Worm (Caenorhabditis elegans) whole organism, late embryonic: Measurements from ENCODE around the gene gst-4.

Experiments
- C38D4.7 ChIP-seq: fragments of 200-800 bp; sonication (Bioruptor generic); optimal IDR thresholded peaks from 2 replicates; lab custom pipeline; 2018; ENCODE audit warnings: mild to moderate bottlenecking, missing genetic modification characterization, moderate library complexity, missing compliant biosample characterization
- F13H6.1 ChIP-seq: sonication (generic microtip); optimal IDR thresholded peaks from 2 replicates; lab custom pipeline; 2016; ENCODE audit warnings: missing genetic modification characterization, missing compliant biosample characterization
- K02D7.2 ChIP-seq: sonication (generic microtip); optimal IDR thresholded peaks from 2 replicates; lab custom pipeline; 2017; ENCODE audit warnings: mild to moderate bottlenecking, missing genetic modification characterization, missing compliant biosample characterization
- T23F11.4 ChIP-seq: fragments of 200-800 bp; sonication (Bioruptor generic); optimal IDR thresholded peaks from 2 replicates; lab custom pipeline; 2018; ENCODE audit warnings: mild to moderate bottlenecking, missing genetic modification characterization, missing compliant biosample characterization
- Y22D7AL.16 ChIP-seq: sonication (generic microtip); optimal IDR thresholded peaks from 2 replicates; lab custom pipeline; 2016; ENCODE audit warnings: missing genetic modification characterization, missing compliant biosample characterization
- ceh-18 ChIP-seq: sonication (generic microtip); optimal IDR thresholded peaks from 2 replicates; lab custom pipeline; 2016; ENCODE audit warnings: missing genetic modification characterization, missing compliant biosample characterization
- ceh-2 ChIP-seq: sonication (generic microtip); optimal IDR thresholded peaks from 2 replicates; lab custom pipeline; 2016; ENCODE audit warnings: missing genotype, missing genetic modification characterization, missing compliant biosample characterization
- ceh-22 ChIP-seq: sonication (generic microtip); optimal IDR thresholded peaks from 2 replicates; lab custom pipeline; 2017; ENCODE audit warnings: missing biosample characterization, missing genetic modification characterization
- ceh-6 ChIP-seq: fragments of 200-800 bp; sonication (Bioruptor generic); optimal IDR thresholded peaks from 2 replicates; lab custom pipeline; 2018; ENCODE audit warnings: mild to moderate bottlenecking, missing genetic modification characterization, missing compliant biosample characterization
- dve-1 ChIP-seq: sonication (generic microtip); optimal IDR thresholded peaks from 2 replicates; lab custom pipeline; 2017; ENCODE audit warnings: antibody characterized with exemption, mild to moderate bottlenecking, missing genetic modification characterization, missing compliant biosample characterization
- elt-2 ChIP-seq: sonication (generic microtip); optimal IDR thresholded peaks from 2 replicates; lab custom pipeline; 2016; ENCODE audit warnings: missing genetic modification reagents, missing genetic modification characterization, missing compliant biosample characterization
- elt-4 ChIP-seq: sonication (generic microtip); optimal IDR thresholded peaks from 2 replicates; lab custom pipeline; 2016; ENCODE audit warnings: missing genetic modification characterization, missing compliant biosample characterization
- ets-4 ChIP-seq: sonication (generic microtip); optimal IDR thresholded peaks from 2 replicates; lab custom pipeline; 2016; ENCODE audit warnings: missing genetic modification characterization, missing compliant biosample characterization
- eyg-1 ChIP-seq: sonication (generic microtip); optimal IDR thresholded peaks from 2 replicates; lab custom pipeline; 2016; ENCODE audit warnings: missing genotype, missing genetic modification characterization, missing compliant biosample characterization
- fax-1 ChIP-seq: sonication (generic microtip); optimal IDR thresholded peaks from 2 replicates; lab custom pipeline; 2016; ENCODE audit warnings: missing genotype, missing genetic modification characterization, missing compliant biosample characterization
- fkh-10 ChIP-seq: fragments of 150-350 bp; optimal IDR thresholded peaks from 2 replicates; lab custom pipeline; 2014; ENCODE audit warnings: missing biosample characterization, missing genetic modification reagents, missing genetic modification characterization
- fkh-6 ChIP-seq: sonication (generic microtip); optimal IDR thresholded peaks from 2 replicates; lab custom pipeline; 2016; ENCODE audit warnings: missing genetic modification characterization, missing compliant biosample characterization
- gmeb-2 ChIP-seq: sonication (generic microtip); optimal IDR thresholded peaks from 2 replicates; lab custom pipeline; 2016; ENCODE audit warnings: missing genetic modification characterization, inconsistent platforms, missing compliant biosample characterization
- hlh-13 ChIP-seq: fragments of 200-800 bp; sonication (Bioruptor generic); optimal IDR thresholded peaks from 2 replicates; lab custom pipeline; 2018; ENCODE audit warnings: mild to moderate bottlenecking, missing genetic modification characterization, missing compliant biosample characterization
- hlh-8 ChIP-seq: sonication (generic microtip); optimal IDR thresholded peaks from 2 replicates; lab custom pipeline; 2016; ENCODE audit warnings: missing genotype, missing genetic modification characterization, missing compliant biosample characterization
- lim-6 ChIP-seq: sonication (generic microtip); optimal IDR thresholded peaks from 2 replicates; lab custom pipeline; 2016; ENCODE audit warnings: missing genetic modification characterization, missing compliant biosample characterization
- madf-2 ChIP-seq: sonication (generic microtip); optimal IDR thresholded peaks from 2 replicates; lab custom pipeline; 2017; ENCODE audit warnings: missing genetic modification characterization, missing compliant biosample characterization
- nfya-1 ChIP-seq: sonication (generic microtip); optimal IDR thresholded peaks from 2 replicates; lab custom pipeline; 2017; ENCODE audit warnings: missing genetic modification characterization, mild to moderate bottlenecking, missing compliant biosample characterization, antibody characterized with exemption, moderate library complexity
- npax-4 ChIP-seq: sonication (generic microtip); optimal IDR thresholded peaks from 2 replicates; lab custom pipeline; 2016; ENCODE audit warnings: missing genetic modification characterization, missing compliant biosample characterization
- pat-9 ChIP-seq: fragments of 200-800 bp; sonication (Bioruptor generic); optimal IDR thresholded peaks from 2 replicates; lab custom pipeline; 2018; ENCODE audit warnings: mild to moderate bottlenecking, missing genetic modification characterization, moderate library complexity, missing compliant biosample characterization
- pax-1 ChIP-seq: fragments of 150-350 bp; optimal IDR thresholded peaks from 2 replicates; lab custom pipeline; 2014; ENCODE audit warnings: missing biosample characterization, missing genetic modification characterization
- pha-2 ChIP-seq: sonication (generic microtip); optimal IDR thresholded peaks from 2 replicates; lab custom pipeline; 2017; ENCODE audit warnings: mild to moderate bottlenecking, missing genetic modification characterization, missing compliant biosample characterization
- pros-1 ChIP-seq: fragments of 150-350 bp; optimal IDR thresholded peaks from 2 replicates; lab custom pipeline; 2014; ENCODE audit warnings: missing biosample characterization, missing genetic modification reagents, missing genetic modification characterization
- ref-2 ChIP-seq: sonication (generic microtip); optimal IDR thresholded peaks from 2 replicates; lab custom pipeline; 2016; ENCODE audit warnings: missing genetic modification characterization, missing compliant biosample characterization
- sdc-2 ChIP-seq: sonication (generic microtip); optimal IDR thresholded peaks from 2 replicates; lab custom pipeline; 2016; ENCODE audit warnings: missing genotype, missing genetic modification characterization, missing compliant biosample characterization
- sox-4 ChIP-seq: sonication (generic microtip); optimal IDR thresholded peaks from 2 replicates; lab custom pipeline; 2017; ENCODE audit warnings: mild to moderate bottlenecking, missing genetic modification characterization, inconsistent platforms, missing compliant biosample characterization
- syd-9 ChIP-seq: sonication (generic microtip); optimal IDR thresholded peaks from 2 replicates; lab custom pipeline; 2016; ENCODE audit warnings: mild to moderate bottlenecking, missing genetic modification characterization, moderate library complexity, missing compliant biosample characterization
- tbx-7 ChIP-seq: sonication (generic microtip); optimal IDR thresholded peaks from 2 replicates; lab custom pipeline; 2016; ENCODE audit warnings: missing genotype, missing genetic modification characterization, missing compliant biosample characterization
- ttx-3 ChIP-seq: sonication (generic microtip); optimal IDR thresholded peaks from 2 replicates; lab custom pipeline; 2016; ENCODE audit warnings: missing genetic modification reagents, missing genetic modification characterization, missing compliant biosample characterization
- unc-55 ChIP-seq: sonication (generic microtip); optimal IDR thresholded peaks from 2 replicates; lab custom pipeline; 2017; ENCODE audit warnings: missing biosample characterization, missing genetic modification reagents, missing genetic modification characterization
- unc-86 ChIP-seq: sonication (generic microtip); optimal IDR thresholded peaks from 2 replicates; lab custom pipeline; 2016; ENCODE audit warnings: missing genetic modification characterization, missing compliant biosample characterization
- zip-5 ChIP-seq: sonication (generic microtip); optimal IDR thresholded peaks from 2 replicates; lab custom pipeline; 2016; ENCODE audit warnings: missing genetic modification characterization, missing compliant biosample characterization

The gst-4 gene

ce11 chrIV:10141930-10142505, at the start of gene gst-4, which contains the start of the genes gst-2 and dhs-12:
gst-4 (plus strand) TSS chrIV:10142225.
gst-2 (minus strand) TSS chrIV:10142061.
dhs-12 (plus strand) TSS chrIV:10142455.
- no peak for TF ChIP-seq zip-5 (tag; lab: Kevin White, UChicago)
- no peak for TF ChIP-seq Y22D7AL.16
- no peak for TF ChIP-seq elt-2 (tag; lab: Kevin White, UChicago)
- TF ChIP-seq tbx-7 (tag; lab: Kevin White, UChicago): no peak
- TF ChIP-seq, all 69 proteins: peak for 0

ce11 chrIV:10095171-10095570, 46.9 kb upstream of the gst-4 start, which contains the start of the genes C04G2.5 and msp-36:
C04G2.5 (minus strand) TSS chrIV:10095271.
msp-36 (plus strand) TSS chrIV:10095433.
- TF ChIP-seq pros-1 (tag; lab: Kevin White, UChicago): no peak
- TF ChIP-seq ttx-3 (tag; lab: Kevin White, UChicago): no peak
- no peak for TF ChIP-seq pha-2 (tag; lab: Kevin White, UChicago)
- no peak for TF ChIP-seq eyg-1 (tag; lab: Kevin White, UChicago)
- TF ChIP-seq F13H6.1: no peak
- TF ChIP-seq fkh-10 (GFP tag; lab: Kevin White, UChicago): no peak
- no peak for TF ChIP-seq npax-4
- TF ChIP-seq madf-2: no peak
- TF ChIP-seq gmeb-2: no peak
- TF ChIP-seq sox-4: no peak
- TF ChIP-seq, all 69 proteins: peak for 0

DNA sequence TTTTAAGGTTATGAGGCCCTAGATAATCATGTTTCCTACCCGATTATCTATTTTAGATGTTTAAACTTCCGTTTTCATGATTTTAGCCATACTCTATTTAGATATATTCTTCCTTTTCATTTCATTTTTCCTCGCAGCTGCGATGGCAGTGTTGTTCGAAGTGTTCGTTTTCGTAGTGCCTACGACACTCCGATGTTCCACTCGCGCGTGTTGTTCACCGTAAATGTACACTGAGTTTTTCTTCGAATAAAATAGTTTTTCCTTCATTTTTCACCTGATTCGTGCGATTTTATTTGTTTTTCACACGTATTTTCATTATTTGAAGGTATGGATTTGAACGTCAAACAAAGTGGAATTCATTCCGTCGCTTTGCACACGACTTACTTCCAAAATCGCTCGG, 45.1 kb upstream of the gst-4 start, which contains the start of gene dis-3:
Gene dis-3 (plus strand): TSS at position 322 of the 400 bp plus-strand sequence.
- no peak for TF ChIP-seq fax-1 (tag; lab: Kevin White, UChicago)
- TF ChIP-seq hlh-8 (tag; lab: Kevin White, UChicago): no peak
- no peak for TF ChIP-seq elt-4 (tag; lab: Kevin White, UChicago)
- no peak for TF ChIP-seq syd-9 (tag; lab: Kevin White, UChicago)
- TF ChIP-seq unc-86: no peak
- TF ChIP-seq eyg-1 (tag; lab: Kevin White, UChicago): no peak

- no peak for TF ChIP-seq pax-1 (tag; lab: Kevin White, UChicago)
- TF ChIP-seq elt-4 (tag; lab: Kevin White, UChicago): no peak
- no peak for TF ChIP-seq elt-2 (tag; lab: Kevin White, UChicago)
- no peak for TF ChIP-seq ceh-2 (tag; lab: Kevin White, UChicago)
- no peak for TF ChIP-seq madf-2
- TF ChIP-seq hlh-13 (GFP tag; lab: Kevin White, UChicago): no peak
- no peak for TF ChIP-seq nfya-1 (tag; lab: Kevin White, UChicago)
- TF ChIP-seq ceh-6 (GFP tag; lab: Kevin White, UChicago): no peak
- no peak for TF ChIP-seq ets-4
- TF ChIP-seq fkh-6 (tag; lab: Kevin White, UChicago): no peak
- TF ChIP-seq fax-1 (tag; lab: Kevin White, UChicago): no peak
- TF ChIP-seq pat-9 (tag; lab: Kevin White, UChicago): no peak
- no peak for TF ChIP-seq npax-4
- TF ChIP-seq zip-5 (tag; lab: Kevin White, UChicago): no peak
- no peak for TF ChIP-seq sdc-2
- no peak for TF ChIP-seq unc-55 (GFP tag; lab: Kevin White, UChicago)
- TF ChIP-seq lim-6: no peak
- TF ChIP-seq dve-1: no peak
- no peak for TF ChIP-seq C38D4.7 (GFP tag; lab: Kevin White, UChicago)
- TF ChIP-seq K02D7.2: no peak
- TF ChIP-seq, all 69 proteins: peak for 0
These were observed 31.6 kb upstream of the gst-4 start, which contains the start of gene egl-38 for ce11 chrIV:10110417-10110816. egl-38 (minus strand) TSS chrIV:10110517.

DNA sequence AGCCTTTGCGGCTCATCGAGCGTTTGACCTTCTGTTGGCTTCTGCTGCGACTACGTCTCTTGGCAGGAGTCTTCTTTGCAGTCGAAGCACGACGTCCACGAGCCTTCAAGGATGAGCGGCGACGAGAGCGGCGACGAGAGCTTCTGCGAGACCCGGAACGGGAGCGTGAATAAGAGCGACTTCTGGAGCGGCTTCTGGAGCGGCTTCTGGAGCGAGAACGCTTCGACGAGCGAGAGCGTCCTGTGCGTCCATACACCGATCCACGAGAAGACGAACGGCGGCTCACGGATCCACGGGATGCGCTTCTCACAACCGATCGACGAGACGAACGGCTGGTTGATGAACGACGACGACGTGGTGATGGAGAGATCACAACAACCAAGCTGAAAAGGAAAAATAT, 31.2 kb upstream of the gst-4 start:
- no peak for TF ChIP-seq npax-4
- TF ChIP-seq sdc-2: no peak
- TF ChIP-seq ceh-18 (tag; lab: Kevin White, UChicago): no peak
- no peak for TF ChIP-seq elt-2 (tag; lab: Kevin White, UChicago)
- TF ChIP-seq syd-9 (tag; lab: Kevin White, UChicago): no peak
- no peak for TF ChIP-seq C38D4.7 (GFP tag; lab: Kevin White, UChicago)
- TF ChIP-seq ref-2 (tag; lab: Kevin White, UChicago): no peak
- no peak for TF ChIP-seq ceh-22 (tag; lab: Kevin White, UChicago)
- TF ChIP-seq pax-1 (tag; lab: Kevin White, UChicago): no peak
- TF ChIP-seq T23F11.4 (GFP tag; lab: Kevin White, UChicago): no peak
